Fruit fly (Drosophila melanogaster) whole organism, adult: ENCODE results near the gene CG18662.

Experiments used
- CG1620 ChIP-seq: fragments of 200-800 bp; sonication (Bioruptor generic); optimal IDR thresholded peaks from 2 replicates; lab custom pipeline; 2016; ENCODE audit warnings: missing biosample characterization, missing genetic modification characterization
- Crg-1 ChIP-seq: fragments of 200-800 bp; sonication (Bioruptor generic); optimal IDR thresholded peaks from 2 replicates; lab custom pipeline; 2016; ENCODE audit warnings: missing biosample characterization, missing genetic modification characterization
- pad ChIP-seq: fragments of 200-800 bp; sonication (Bioruptor generic); optimal IDR thresholded peaks from 3 replicates; lab custom pipeline; 2017; ENCODE audit warnings: missing biosample characterization, missing genetic modification characterization, mild to moderate bottlenecking, moderate library complexity, missing genetic modification reagents
- toe ChIP-seq: fragments of 200-800 bp; sonication (Bioruptor generic); optimal IDR thresholded peaks from 2 replicates; lab custom pipeline; 2016; ENCODE audit warnings: missing biosample characterization, missing genetic modification characterization

- no peak for TF ChIP-seq pad (GFP tag; lab: Kevin White, UChicago)
- TF ChIP-seq Crg-1 = no peak
- no peak for TF ChIP-seq CG1620 (GFP tag; lab: Kevin White, UChicago)
- no peak for TF ChIP-seq toe
These were observed at the start of gene CG18662 for dm6 chr2L:8980359-8980758.
